Fruit fly (Drosophila melanogaster): ENCODE results near the gene Gem4c.
A peak's percentile ranks its signal among the peaks of the same experiment; 100 is the strongest.

Gem4c gene

DNA sequence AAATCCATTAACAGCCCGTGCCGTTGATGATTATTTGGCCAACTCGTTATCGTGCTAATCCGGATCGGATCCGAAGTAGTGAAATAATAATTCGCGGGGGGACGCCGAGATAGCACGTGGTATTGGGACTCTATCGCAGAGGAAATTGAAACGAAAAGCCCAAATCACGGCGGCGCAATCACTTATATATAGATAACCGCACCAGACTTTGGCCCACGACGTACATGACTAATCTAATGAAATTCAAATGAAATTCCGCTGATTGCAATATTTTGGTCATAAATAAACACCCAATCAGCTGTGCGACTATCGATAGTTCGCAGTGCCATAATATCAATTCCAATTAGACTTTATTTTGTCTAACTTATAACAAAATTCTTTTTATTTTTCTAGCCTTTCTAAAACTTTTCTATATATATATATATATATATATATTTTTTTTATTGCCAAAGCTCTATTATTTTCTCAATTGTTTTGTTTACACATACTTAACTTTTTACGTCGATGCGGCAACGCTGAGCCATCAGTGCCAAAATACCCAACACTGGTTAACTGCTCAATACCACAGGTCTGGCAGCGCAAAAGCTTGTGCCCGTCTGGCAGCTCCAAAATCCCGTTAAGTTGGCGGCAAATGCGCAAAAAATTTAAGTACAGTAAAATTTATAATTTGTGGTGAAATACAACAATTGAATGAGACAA lies 23.7 kb downstream of the Gem4c start, which contains the start of gene CG6428 (continued):
- TF ChIP-seq grn (GFP tag; optimal IDR thresholded peaks at IDR 0.05) (peak; percentile 54), CG13123 (GFP tag; optimal IDR thresholded peaks at IDR 0.05) (no peak), Ets65A (GFP tag) (peak; percentile 96), Six4 (GFP tag; optimal IDR thresholded peaks at IDR 0.05) (no peak), knrl (GFP tag; IDR thresholded peaks at IDR 0.05; ENCODE audit: partially characterized antibody) (peak; percentile 70; the same call in 2 of the 3 replicates), CG13424 (tag; optimal IDR thresholded peaks at IDR 0.05) (peak; percentile 44), CG6854 (GFP tag; optimal IDR thresholded peaks at IDR 0.05) (no peak), Tbp (GFP tag; optimal IDR thresholded peaks at IDR 0.05) (no peak), CG6683 (GFP tag; optimal IDR thresholded peaks at IDR 0.05) (no peak), Chrac-16 (GFP tag; optimal IDR thresholded peaks at IDR 0.05) (peak; percentile 33), CG43689 (GFP tag; IDR thresholded peaks at IDR 0.05) (no peak), en (GFP tag; optimal IDR thresholded peaks at IDR 0.05) (no peak), CG11398 (GFP tag; optimal IDR thresholded peaks at IDR 0.05) (no peak), Antp (GFP tag; optimal IDR thresholded peaks at IDR 0.05) (peak; percentile 44), B-H2 (GFP tag; optimal IDR thresholded peaks at IDR 0.05) (peak; percentile 6), Spps (tag; optimal IDR thresholded peaks at IDR 0.05) (no peak), cad (GFP tag; optimal IDR thresholded peaks at IDR 0.05) (no peak), wor (GFP tag; IDR thresholded peaks at IDR 0.05) (no peak), CG16779 (GFP tag; IDR thresholded peaks at IDR 0.05) (no peak), Ravus (GFP tag; IDR thresholded peaks at IDR 0.05) (no peak), CG8944 (GFP tag; optimal IDR thresholded peaks at IDR 0.05) (no peak), sna (GFP tag; IDR thresholded peaks at IDR 0.05; ENCODE audit: partially characterized antibody) (peak; percentile 69), trh (GFP tag; optimal IDR thresholded peaks at IDR 0.05) (no peak), Mrtf (GFP tag; IDR thresholded peaks at IDR 0.05) (no peak), CG9609 (GFP tag; optimal IDR thresholded peaks at IDR 0.05) (peak; percentile 19), Ada2b (GFP tag; IDR thresholded peaks at IDR 0.05) (peak; percentile 37), slp2 (GFP tag; optimal IDR thresholded peaks at IDR 0.05) (no peak), Hmr (GFP tag; optimal IDR thresholded peaks at IDR 0.05) (no peak), Rx (GFP tag; IDR thresholded peaks at IDR 0.05) (no peak), Elba2 (GFP tag; optimal IDR thresholded peaks at IDR 0.05) (peak; percentile 12), CG7357 (GFP tag; IDR thresholded peaks at IDR 0.05) (no peak), H2.0 (GFP tag; IDR thresholded peaks at IDR 0.05) (0 out of 2 replicates have a peak, but pooled peaks have one; percentile 12), CG14710 (tag; optimal IDR thresholded peaks at IDR 0.05) (peak; percentile 65), CG12155 (GFP tag; optimal IDR thresholded peaks at IDR 0.05) (peak; percentile 44), NC2β (GFP tag; optimal IDR thresholded peaks at IDR 0.05) (no peak), Max (GFP tag; optimal IDR thresholded peaks at IDR 0.05) (no peak), sisA (GFP tag; IDR thresholded peaks at IDR 0.05) (peak; percentile 35; the same call in 1 of the 2 replicates), CG15479 (GFP tag; optimal IDR thresholded peaks at IDR 0.05) (no peak), gem (tag; optimal IDR thresholded peaks at IDR 0.05) (no peak), fd102C (GFP tag; optimal IDR thresholded peaks at IDR 0.05) (no peak), BEAF-32 (GFP tag; optimal IDR thresholded peaks at IDR 0.05) (peak; percentile 68), unc-4 (GFP tag; IDR thresholded peaks at IDR 0.05; ENCODE audit: partially characterized antibody) (peak; percentile 71), CG11695 (GFP tag; IDR thresholded peaks at IDR 0.05) (no peak), Awh (GFP tag; IDR thresholded peaks at IDR 0.05) (no peak), CG31224 (GFP tag; IDR thresholded peaks at IDR 0.05) (no peak), mirr (GFP tag; optimal IDR thresholded peaks at IDR 0.05) (peak; percentile 55), CG2116 (GFP tag; optimal IDR thresholded peaks at IDR 0.05) (peak; percentile 59), CG10147 (GFP tag; optimal IDR thresholded peaks at IDR 0.05) (no peak), CG14050 (GFP tag; IDR thresholded peaks at IDR 0.05) (peak; percentile 20; the same call in 1 of the 3 replicates), CG9876 (GFP tag; optimal IDR thresholded peaks at IDR 0.05) (no peak), CG30431 (GFP tag; optimal IDR thresholded peaks at IDR 0.05) (no peak)
